Fruit fly (Drosophila melanogaster): ENCODE data around the gene CG9411.
A peak's percentile ranks its signal among the peaks of the same experiment; 100 is the strongest.

Gene CG9411

dm6 chrX:14480020-14480419 is at the start of gene CG9411:
Gene CG9411, minus strand, starts transcription at chrX:14480086.
- no peak for TF ChIP-seq noc (tag; optimal IDR thresholded peaks at IDR 0.05)

dm6 chrX:14500992-14501391 is 21.1 kb upstream of the CG9411 start:
- TF ChIP-seq noc (tag; optimal IDR thresholded peaks at IDR 0.05), result no peak

DNA sequence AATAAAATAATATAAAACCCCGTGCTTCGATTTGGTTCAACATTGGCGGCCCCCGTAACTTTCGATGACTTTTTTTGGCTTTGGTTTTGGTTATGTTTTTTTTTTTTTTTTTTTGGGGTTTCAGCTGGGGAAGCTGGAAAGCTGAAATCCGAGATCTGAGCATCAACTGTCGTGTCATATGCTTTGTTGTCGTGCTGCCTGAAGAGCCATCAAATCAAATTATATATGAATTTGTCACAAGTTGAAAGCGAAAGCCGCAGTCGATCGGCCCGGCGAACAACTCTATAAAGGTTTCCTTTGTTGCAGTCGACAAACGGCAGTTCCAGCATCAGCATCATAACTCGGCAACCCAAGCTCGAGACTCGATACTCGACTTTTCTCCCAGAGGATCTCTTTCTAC is 15.9 kb upstream of the CG9411 start, which contains the start of gene CG12540:
TSS of gene CG12540 (plus strand) at position 301 of the 400 bp plus-strand sequence.
- no peak for TF ChIP-seq noc (tag; optimal IDR thresholded peaks at IDR 0.05)

- TF ChIP-seq noc (tag; optimal IDR thresholded peaks at IDR 0.05), result no peak
These were observed 14.0 kb upstream of the CG9411 start for dm6 chrX:14493779-14494401.

dm6 chrX:14483521-14484031 is 3.7 kb upstream of the CG9411 start:
- peak; percentile 76 for TF ChIP-seq noc (tag; optimal IDR thresholded peaks at IDR 0.05)

dm6 chrX:14481607-14482006 is 1.7 kb upstream of the CG9411 start:
- no peak for TF ChIP-seq noc (tag; optimal IDR thresholded peaks at IDR 0.05)

- no peak for TF ChIP-seq noc (tag; optimal IDR thresholded peaks at IDR 0.05)
These were observed 1.3 kb upstream of the CG9411 start for dm6 chrX:14481206-14481605.

dm6 chrX:14446853-14447252 is 33.0 kb downstream of the CG9411 start:
- TF ChIP-seq noc (tag; optimal IDR thresholded peaks at IDR 0.05), result no peak

Data from whole organism, larva.